Worm (Caenorhabditis elegans): ENCODE measurements around the gene sgca-1.

The sgca-1 gene

ce11 chrX:6743853-6744346 is 45.4 kb downstream of the sgca-1 start (continued):
- peak; percentile 68 for TF ChIP-seq jun-1 (tag; optimal IDR thresholded peaks at IDR 0.05)
- TF ChIP-seq lin-15B (tag; optimal IDR thresholded peaks at IDR 0.05) = no peak
- TF ChIP-seq T20F7.1 (GFP tag; optimal IDR thresholded peaks at IDR 0.05) = peak; percentile 83
- TF ChIP-seq ceh-62 (tag; optimal IDR thresholded peaks at IDR 0.05) = no peak
- peak; percentile 76 for TF ChIP-seq fos-1 (tag; optimal IDR thresholded peaks at IDR 0.05)
- no peak for TF ChIP-seq snpc-1.2 (GFP tag; IDR thresholded peaks at IDR 0.05)
- 0 out of 2 replicates have a peak, but pooled peaks have one; percentile 54 for TF ChIP-seq dmd-9 (GFP tag; IDR thresholded peaks at IDR 0.05)

ce11 chrX:6743344-6743743 is 46.0 kb downstream of the sgca-1 start:
- TF ChIP-seq Y105C5A.15 (GFP tag; IDR thresholded peaks at IDR 0.05) (no peak), ceh-20 (GFP tag; IDR thresholded peaks at IDR 0.05) (0 out of 2 replicates have a peak, but pooled peaks have one; percentile 7)

DNA sequence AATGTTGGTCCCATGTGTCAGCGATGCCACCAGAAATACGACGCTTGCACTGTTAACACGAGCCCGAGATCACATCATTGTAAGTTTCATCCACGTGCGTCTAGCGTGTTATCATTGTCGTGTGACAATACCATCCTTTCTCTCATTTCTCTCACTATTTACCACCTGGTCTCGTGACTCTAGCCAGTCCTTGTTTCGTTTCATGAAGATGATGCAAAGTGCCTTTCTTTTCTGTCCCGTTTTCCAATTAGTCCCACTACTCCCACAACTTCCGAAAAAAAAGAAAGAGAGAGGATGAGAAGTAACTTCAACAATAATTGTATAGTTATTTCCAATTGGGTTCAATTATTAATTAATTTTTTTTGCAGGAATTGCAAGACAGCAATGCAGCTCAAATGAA is 46.5 kb downstream of the sgca-1 start:
- TF ChIP-seq nhr-237 (tag; optimal IDR thresholded peaks at IDR 0.05) = no peak
- TF ChIP-seq lim-7 (GFP tag; IDR thresholded peaks at IDR 0.05) = no peak
- no peak for TF ChIP-seq madf-5 (GFP tag; IDR thresholded peaks at IDR 0.05)
- TF ChIP-seq zfp-3 (GFP tag; conservative IDR thresholded peaks at IDR 0.05) = no peak
- no peak for TF ChIP-seq F37D6.2 (tag; optimal IDR thresholded peaks at IDR 0.05)
- TF ChIP-seq T26A8.4 (GFP tag; IDR thresholded peaks at IDR 0.05) = no peak; the same call in 1 of the 2 replicates
- TF ChIP-seq dmd-9 (GFP tag; IDR thresholded peaks at IDR 0.05) = no peak
- no peak; the same call in 1 of the 2 replicates for TF ChIP-seq hmg-1.1 (GFP tag; IDR thresholded peaks at IDR 0.05)
- TF ChIP-seq lin-15B (tag; optimal IDR thresholded peaks at IDR 0.05) = no peak
- TF ChIP-seq Y105C5A.15 (GFP tag; IDR thresholded peaks at IDR 0.05) = no peak
- TF ChIP-seq aha-1 (tag) = peak; percentile 17
- TF ChIP-seq daf-8 (GFP tag; IDR thresholded peaks at IDR 0.05) = no peak
- no peak for TF ChIP-seq daf-16 (GFP tag; optimal IDR thresholded peaks at IDR 0.05)
- TF ChIP-seq daf-16 (tag; optimal IDR thresholded peaks at IDR 0.05) = peak; percentile 69
- TF ChIP-seq dmd-6 (GFP tag; IDR thresholded peaks at IDR 0.05) = peak; percentile 91
- TF ChIP-seq Y75B8A.6 (GFP tag; IDR thresholded peaks at IDR 0.05) = peak; percentile 4; the same call in 1 of the 2 replicates
- TF ChIP-seq nhr-102 (tag; optimal IDR thresholded peaks at IDR 0.05) = no peak
- TF ChIP-seq mxl-2 (GFP tag; conservative IDR thresholded peaks at IDR 0.05) = peak; percentile 95
- no peak for TF ChIP-seq saeg-2 (GFP tag; IDR thresholded peaks at IDR 0.05)
- TF ChIP-seq F10B5.3 (tag; optimal IDR thresholded peaks at IDR 0.05) = no peak
- no peak for TF ChIP-seq attf-4 (tag; optimal IDR thresholded peaks at IDR 0.05)
- no peak for TF ChIP-seq egl-27 (tag; optimal IDR thresholded peaks at IDR 0.05)
- peak; percentile 82 for TF ChIP-seq hlh-11 (tag; optimal IDR thresholded peaks at IDR 0.05)
- TF ChIP-seq F44E2.7 (GFP tag; IDR thresholded peaks at IDR 0.05) = no peak
- 0 out of 2 replicates have a peak, but pooled peaks have one; percentile 34 for TF ChIP-seq pha-4 (GFP tag; IDR thresholded peaks at IDR 0.05)
- no peak for TF ChIP-seq pha-4 (tag; optimal IDR thresholded peaks at IDR 0.05)
- TF ChIP-seq nhr-25 (tag; optimal IDR thresholded peaks at IDR 0.05; ENCODE audit: borderline replicate concordance, insufficient read depth) = no peak
- TF ChIP-seq ztf-7 (tag; optimal IDR thresholded peaks at IDR 0.05) = no peak
- peak; percentile 24 for TF ChIP-seq duxl-1 (tag; optimal IDR thresholded peaks at IDR 0.05; ENCODE audit: poor library complexity)
- TF ChIP-seq F26F4.8 (GFP tag; conservative IDR thresholded peaks at IDR 0.05) = no peak
- TF ChIP-seq lin-29 (GFP tag; IDR thresholded peaks at IDR 0.05) = no peak
- no peak for TF ChIP-seq dmd-8 (GFP tag; IDR thresholded peaks at IDR 0.05)
- no peak for TF ChIP-seq vab-7 (GFP tag; IDR thresholded peaks at IDR 0.05)
- no peak for TF ChIP-seq lin-13 (GFP tag; optimal IDR thresholded peaks at IDR 0.05)
- no peak for TF ChIP-seq daf-19 (GFP tag; conservative IDR thresholded peaks at IDR 0.05)
- TF ChIP-seq unc-62 (GFP tag; optimal IDR thresholded peaks at IDR 0.05 in 1 of 2) = peak in 1 of 2 experiments; percentile 98
- no peak for TF ChIP-seq unc-62 (tag; optimal IDR thresholded peaks at IDR 0.05)
- TF ChIP-seq lin-39 (tag; optimal IDR thresholded peaks at IDR 0.05) = no peak
- no peak for TF ChIP-seq egl-43 (GFP tag; IDR thresholded peaks at IDR 0.05)
- TF ChIP-seq zfp-2 (tag; optimal IDR thresholded peaks at IDR 0.05) = no peak
- TF ChIP-seq ceh-82 (tag; optimal IDR thresholded peaks at IDR 0.05) = no peak
- TF ChIP-seq nhr-28 (tag; optimal IDR thresholded peaks at IDR 0.05) = peak; percentile 80
- TF ChIP-seq nhr-11 (tag; optimal IDR thresholded peaks at IDR 0.05) = peak; percentile 72
